Fruit fly (Drosophila melanogaster) whole organism, prepupa: ENCODE measurements around the gene CG15515.

Experiments used
- Blimp-1 ChIP-seq: fragments of 200-800 bp; sonication (Bioruptor generic); optimal IDR thresholded peaks from 3 replicates; lab custom pipeline; 2017; ENCODE audit warnings: missing biosample characterization, missing genetic modification characterization, mild to moderate bottlenecking, moderate library complexity, missing genetic modification reagents
- CG10631 ChIP-seq: fragments of 200-800 bp; sonication (Bioruptor generic); optimal IDR thresholded peaks from 2 replicates; lab custom pipeline; 2016; ENCODE audit warnings: missing biosample characterization, missing genetic modification characterization
- CG10669 ChIP-seq: fragments of 200-800 bp; sonication (Bioruptor generic); optimal IDR thresholded peaks from 3 replicates; lab custom pipeline; 2018; ENCODE audit warnings: missing biosample characterization, mild to moderate bottlenecking, missing genetic modification characterization, moderate library complexity
- CG11294 ChIP-seq: fragments of 200-800 bp; sonication (Bioruptor generic); IDR thresholded peaks from 2 replicates; pipeline ENCODE4 v1.3.6; 2022; ENCODE audit warnings: missing biosample characterization, missing genetic modification characterization
- CG11762 ChIP-seq: fragments of 200-800 bp; sonication (Bioruptor generic); optimal IDR thresholded peaks from 3 replicates; lab custom pipeline; 2016; ENCODE audit warnings: missing biosample characterization, missing genetic modification characterization; ENCODE audit not compliant: insufficient read depth
- CG11902 ChIP-seq: fragments of 200-800 bp; sonication (Bioruptor generic); optimal IDR thresholded peaks from 3 replicates; lab custom pipeline; 2016; ENCODE audit warnings: missing biosample characterization, missing genetic modification characterization
- CG15336 ChIP-seq: fragments of 200-800 bp; sonication (Bioruptor generic); IDR thresholded peaks from 2 replicates; pipeline ENCODE4 v1.3.6; 2022; ENCODE audit warnings: missing biosample characterization, missing genetic modification characterization
- CG1621 ChIP-seq: fragments of 200-800 bp; sonication (Bioruptor generic); optimal IDR thresholded peaks from 3 replicates; lab custom pipeline; 2018; ENCODE audit warnings: missing biosample characterization, mild to moderate bottlenecking, missing genetic modification characterization
- CG3032 ChIP-seq: fragments of 200-800 bp; optimal IDR thresholded peaks from 2 replicates; lab custom pipeline; 2019; ENCODE audit warnings: missing biosample characterization, mild to moderate bottlenecking, missing genetic modification characterization, moderate library complexity
- CG32006 ChIP-seq: fragments of 200-800 bp; sonication (Bioruptor generic); optimal IDR thresholded peaks from 3 replicates; lab custom pipeline; 2017; ENCODE audit warnings: missing biosample characterization, mild to moderate bottlenecking, missing genetic modification characterization
- CG3919 ChIP-seq: fragments of 200-800 bp; sonication (Bioruptor generic); optimal IDR thresholded peaks from 3 replicates; lab custom pipeline; 2016; ENCODE audit warnings: missing biosample characterization, missing genetic modification characterization
- CG4318 ChIP-seq: fragments of 200-800 bp; sonication (Bioruptor generic); optimal IDR thresholded peaks from 3 replicates; lab custom pipeline; 2017; ENCODE audit warnings: missing biosample characterization, mild to moderate bottlenecking, missing genetic modification characterization
- CG6276 ChIP-seq: fragments of 200-800 bp; sonication (Bioruptor generic); optimal IDR thresholded peaks from 2 replicates; lab custom pipeline; 2017; ENCODE audit warnings: missing biosample characterization, mild to moderate bottlenecking, missing genetic modification characterization
- CG6792 ChIP-seq: fragments of 200-800 bp; sonication (Bioruptor generic); optimal IDR thresholded peaks from 3 replicates; lab custom pipeline; 2016; ENCODE audit warnings: missing biosample characterization, missing genetic modification characterization
- CG6854 ChIP-seq: fragments of 200-800 bp; sonication (Bioruptor generic); optimal IDR thresholded peaks from 2 replicates; lab custom pipeline; 2017; ENCODE audit warnings: missing biosample characterization, mild to moderate bottlenecking, missing genetic modification characterization
- CG8119 ChIP-seq: fragments of 200-800 bp; sonication (Bioruptor generic); IDR thresholded peaks from 3 replicates; pipeline ENCODE4 v1.3.6; 2022; ENCODE audit warnings: missing biosample characterization, missing genetic modification characterization
- CG9139 ChIP-seq: fragments of 200-800 bp; sonication (Bioruptor generic); optimal IDR thresholded peaks from 3 replicates; lab custom pipeline; 2017; ENCODE audit warnings: missing biosample characterization, mild to moderate bottlenecking, missing genetic modification characterization
- Eip75B ChIP-seq: fragments of 200-800 bp; sonication (Bioruptor generic); optimal IDR thresholded peaks from 3 replicates; lab custom pipeline; 2016; ENCODE audit warnings: missing biosample characterization, missing genetic modification characterization
- Eip78C ChIP-seq: fragments of 200-800 bp; sonication (Bioruptor generic); peaks from one replicate; lab custom pipeline; 2016; ENCODE audit warnings: missing biosample characterization, missing genetic modification characterization
- Ets21C ChIP-seq: fragments of 200-800 bp; sonication (Bioruptor generic); optimal IDR thresholded peaks from 3 replicates; lab custom pipeline; 2016; ENCODE audit warnings: missing biosample characterization, missing genetic modification characterization
- Gug ChIP-seq: fragments of 200-800 bp; sonication (Bioruptor generic); IDR thresholded peaks from 2 replicates; pipeline ENCODE4 v1.3.6; 2022; ENCODE audit warnings: missing biosample characterization, missing genetic modification characterization
- Hr4 ChIP-seq: fragments of 200-800 bp; sonication (Bioruptor generic); optimal IDR thresholded peaks from 3 replicates; lab custom pipeline; 2016; ENCODE audit warnings: missing biosample characterization, missing genetic modification characterization
- Sox102F ChIP-seq: fragments of 200-800 bp; sonication (Bioruptor generic); optimal IDR thresholded peaks from 2 replicates; lab custom pipeline; 2016; ENCODE audit warnings: missing biosample characterization, mild to moderate bottlenecking, missing genetic modification characterization
- acj6 ChIP-seq: fragments of 200-800 bp; sonication (Bioruptor generic); optimal IDR thresholded peaks from 3 replicates; lab custom pipeline; 2016; ENCODE audit warnings: missing biosample characterization, missing genetic modification characterization
- cyc ChIP-seq: fragments of 200-800 bp; sonication (Bioruptor generic); optimal IDR thresholded peaks from 3 replicates; lab custom pipeline; 2016; ENCODE audit warnings: missing biosample characterization, missing genetic modification characterization
- dsx ChIP-seq: fragments of 200-800 bp; optimal IDR thresholded peaks from 3 replicates; lab custom pipeline; 2019; ENCODE audit warnings: missing biosample characterization, mild to moderate bottlenecking, missing genetic modification characterization, moderate library complexity; ENCODE audit not compliant: poor library complexity, severe bottlenecking
- esn ChIP-seq: fragments of 200-800 bp; sonication (Bioruptor generic); optimal IDR thresholded peaks from 2 replicates; lab custom pipeline; 2016; ENCODE audit warnings: missing biosample characterization, mild to moderate bottlenecking, missing genetic modification characterization, moderate library complexity
- fkh ChIP-seq: fragments of 200-800 bp; sonication (Bioruptor generic); optimal IDR thresholded peaks from 3 replicates; lab custom pipeline; 2017; ENCODE audit warnings: missing biosample characterization, mild to moderate bottlenecking, missing genetic modification characterization, moderate library complexity
- lz ChIP-seq: fragments of 200-800 bp; sonication (Bioruptor generic); optimal IDR thresholded peaks from 3 replicates; lab custom pipeline; 2016; ENCODE audit warnings: missing biosample characterization, missing genetic modification characterization
- net ChIP-seq: fragments of 200-800 bp; sonication (Bioruptor generic); optimal IDR thresholded peaks from 3 replicates; lab custom pipeline; 2016; ENCODE audit warnings: missing biosample characterization, missing genetic modification characterization
- pdm3 ChIP-seq: fragments of 200-800 bp; sonication (Bioruptor generic); optimal IDR thresholded peaks from 3 replicates; lab custom pipeline; 2016; ENCODE audit warnings: missing biosample characterization, missing genetic modification characterization
- salr ChIP-seq, 2 experiments: fragments of 200-800 bp; sonication (Bioruptor generic); optimal IDR thresholded peaks; 3 replicates each; lab custom pipeline; 2016 to 2018; ENCODE audit warnings: missing biosample characterization in 2 of 2, missing genetic modification characterization in 2 of 2, mild to moderate bottlenecking in 1 of 2
- spab ChIP-seq: fragments of 200-800 bp; sonication (Bioruptor generic); optimal IDR thresholded peaks from 2 replicates; lab custom pipeline; 2017; ENCODE audit warnings: missing biosample characterization, mild to moderate bottlenecking, missing genetic modification characterization, missing genetic modification reagents
- ss ChIP-seq, 2 experiments: fragments of 200-800 bp; sonication (Bioruptor generic); optimal IDR thresholded peaks; 2 replicates in 1 of 2; 3 replicates in 1 of 2; lab custom pipeline; 2017 to 2018; ENCODE audit warnings: mild to moderate bottlenecking in 2 of 2, missing biosample characterization in 2 of 2, missing genetic modification characterization in 2 of 2, moderate library complexity in 1 of 2
- topi ChIP-seq: fragments of 200-800 bp; sonication (Bioruptor generic); optimal IDR thresholded peaks from 3 replicates; lab custom pipeline; 2016; ENCODE audit warnings: missing biosample characterization, missing genetic modification characterization
- vri ChIP-seq: fragments of 200-800 bp; sonication (Bioruptor generic); optimal IDR thresholded peaks from 3 replicates; lab custom pipeline; 2016; ENCODE audit warnings: missing biosample characterization, mild to moderate bottlenecking, missing genetic modification characterization

CG15515 gene

dm6 chr3R:29876733-29877193 lies 28.5 kb upstream of the CG15515 start, which contains the start of gene CG31038 (continued):
- TF ChIP-seq Gug (GFP tag; lab: Robert Waterston, UW) (no peak), CG6792 (GFP tag; lab: Kevin White, UChicago) (no peak), CG11762 (no peak), CG4318 (no peak), CG10631 (peak; percentile 36), vri (GFP tag; lab: Kevin White, UChicago) (peak; percentile 48), ss (GFP tag; optimal IDR thresholded peaks at IDR 0.05; lab: Kevin White, UChicago) (peak; percentile 63 to 79), CG3919 (peak; percentile 36), spab (GFP tag; lab: Kevin White, UChicago) (peak; percentile 28), CG3032 (peak; percentile 22), CG15336 (peak; percentile 63; the same call in 1 of the 2 replicates), CG11294 (GFP tag; lab: Robert Waterston, UW) (no peak), lz (GFP tag; lab: Kevin White, UChicago) (peak; percentile 39), Blimp-1 (GFP tag; lab: Kevin White, UChicago) (peak; percentile 18), CG6276 (peak; percentile 57), dsx (GFP tag; lab: Kevin White, UChicago) (peak; percentile 95), CG10669 (GFP tag; lab: Kevin White, UChicago) (peak; percentile 51), Ets21C (GFP tag; lab: Kevin White, UChicago) (no peak), esn (peak; percentile 68), acj6 (GFP tag; lab: Kevin White, UChicago) (peak; percentile 39), CG6854 (GFP tag; lab: Kevin White, UChicago) (peak; percentile 25), cyc (GFP tag; lab: Kevin White, UChicago) (peak; percentile 30), Hr4 (GFP tag; lab: Kevin White, UChicago) (peak; percentile 63), Eip78C (GFP tag; lab: Kevin White, UChicago) (peak; percentile 93)

dm6 chr3R:29880306-29880705 lies 25.0 kb upstream of the CG15515 start:
- TF ChIP-seq ss (GFP tag; optimal IDR thresholded peaks at IDR 0.05; lab: Kevin White, UChicago) (peak in 1 of 2 experiments; percentile 22), fkh (GFP tag; lab: Kevin White, UChicago) (no peak)

- peak; percentile 76 for TF ChIP-seq fkh (GFP tag; lab: Kevin White, UChicago)
- TF ChIP-seq topi (GFP tag; lab: Kevin White, UChicago): no peak
These were observed 14.1 kb upstream of the CG15515 start for dm6 chr3R:29891183-29891582.

- TF ChIP-seq CG9139 (no peak), CG6276 (no peak), CG6792 (GFP tag; lab: Kevin White, UChicago) (no peak), CG32006 (GFP tag; lab: Kevin White, UChicago) (no peak), CG3032 (no peak), Eip78C (GFP tag; lab: Kevin White, UChicago) (no peak), salr (GFP tag; optimal IDR thresholded peaks at IDR 0.05; lab: Kevin White, UChicago) (no peak), CG15336 (no peak), pdm3 (no peak), CG6854 (GFP tag; lab: Kevin White, UChicago) (no peak), Eip75B (GFP tag; lab: Kevin White, UChicago) (no peak), Sox102F (no peak), net (GFP tag; lab: Kevin White, UChicago) (no peak), CG8119 (GFP tag; lab: Robert Waterston, UW) (no peak), CG1621 (tag; lab: Kevin White, UChicago) (no peak), CG10669 (GFP tag; lab: Kevin White, UChicago) (no peak), CG11902 (GFP tag; lab: Kevin White, UChicago) (no peak), topi (GFP tag; lab: Kevin White, UChicago) (no peak)
These were observed 12.2 kb upstream of the CG15515 start for dm6 chr3R:29893030-29893429.
